Worm (Caenorhabditis elegans): ENCODE data around the gene nas-19.

DNA sequence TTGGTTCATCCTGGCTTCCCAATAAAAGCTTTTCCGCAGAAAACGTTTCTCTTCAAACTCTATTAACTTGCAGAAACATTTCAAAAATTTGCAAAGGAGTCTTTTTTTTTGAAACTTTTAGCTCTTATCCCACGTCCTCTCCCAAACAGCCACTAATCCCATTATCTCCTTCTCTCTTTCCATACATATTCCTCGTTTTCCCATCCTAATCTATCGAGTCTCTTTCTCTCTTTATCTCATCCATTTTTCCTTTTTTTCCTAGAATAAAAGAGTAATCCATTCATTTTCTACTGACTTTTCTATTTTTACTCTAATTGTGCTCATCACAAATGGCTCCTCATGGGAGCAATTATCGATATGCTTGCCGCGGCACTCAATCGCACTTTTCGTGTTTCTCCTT is 26.2 kb upstream of the nas-19 start:
- TF ChIP-seq nhr-90 (tag; optimal IDR thresholded peaks at IDR 0.05) (no peak), snpc-1.3 (tag; optimal IDR thresholded peaks at IDR 0.05; ENCODE audit: insufficient read depth) (no peak), sea-2 (GFP tag; IDR thresholded peaks at IDR 0.05) (no peak), mcd-1 (GFP tag; IDR thresholded peaks at IDR 0.05) (no peak), F55B11.4 (tag; optimal IDR thresholded peaks at IDR 0.05; ENCODE audit: borderline replicate concordance, insufficient read depth) (no peak), snpc-1.1 (tag; optimal IDR thresholded peaks at IDR 0.05; ENCODE audit: insufficient read depth) (no peak), athp-1 (tag; optimal IDR thresholded peaks at IDR 0.05) (no peak)
